Worm (Caenorhabditis elegans): ENCODE results near the gene str-31.

The str-31 gene

ce11 chrV:7472815-7473214, 35.7 kb downstream of the str-31 start, which contains the start of gene str-28:
TSS of gene str-28 (minus strand) at chrV:7472915.
- TF ChIP-seq unc-62 (GFP tag; optimal IDR thresholded peaks at IDR 0.05), result no peak

- no peak for TF ChIP-seq unc-62 (GFP tag; optimal IDR thresholded peaks at IDR 0.05)
Observed at ce11 chrV:7465509-7465908, 43.0 kb downstream of the str-31 start, which contains the start of gene F25E5.1. TSS of gene F25E5.1 (plus strand) at chrV:7465884.

ce11 chrV:7464696-7465095, 43.8 kb downstream of the str-31 start, which contains the start of gene srh-89:
TSS of gene srh-89 (minus strand) at chrV:7464796.
- TF ChIP-seq unc-62 (GFP tag; optimal IDR thresholded peaks at IDR 0.05), result no peak

ce11 chrV:7460898-7461297, 47.6 kb downstream of the str-31 start, which contains the start of gene srh-92:
TSS of gene srh-92 (minus strand) at chrV:7460998.
- no peak for TF ChIP-seq unc-62 (GFP tag; optimal IDR thresholded peaks at IDR 0.05)

Data from whole organism, dauer.